Worm (Caenorhabditis elegans): Measurements from ENCODE around the gene Y73B6BL.29.

DNA sequence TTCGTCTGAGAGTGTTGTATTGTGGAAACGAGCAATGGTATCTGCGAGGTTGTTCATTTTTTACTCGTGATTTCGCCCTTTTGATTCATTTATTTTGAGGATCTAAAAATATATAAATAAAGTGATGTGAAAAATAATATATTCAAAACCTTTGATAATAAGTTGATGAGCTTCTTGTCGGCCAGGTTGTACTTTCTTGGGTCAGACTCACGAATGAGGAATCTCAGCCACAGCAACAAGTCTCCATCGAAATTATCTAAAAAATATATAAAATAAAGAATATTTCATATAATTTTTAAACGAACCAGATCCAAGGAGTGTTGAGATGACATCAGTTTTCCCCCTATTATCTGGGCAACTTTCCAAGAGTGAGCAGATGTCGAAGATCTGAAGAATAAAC, 20.7 kb downstream of the Y73B6BL.29 start, which contains the start of gene Y73B6BL.288:
- no peak for TF ChIP-seq ref-1 (GFP tag; conservative IDR thresholded peaks at IDR 0.05)
- TF ChIP-seq med-1 (GFP tag; optimal IDR thresholded peaks at IDR 0.05; ENCODE audit: insufficient read depth) = no peak
- no peak for TF ChIP-seq flt-1 (GFP tag; IDR thresholded peaks at IDR 0.05)
- no peak for TF ChIP-seq ztf-23 (GFP tag; IDR thresholded peaks at IDR 0.05)
- no peak for TF ChIP-seq tab-1 (GFP tag; IDR thresholded peaks at IDR 0.05)
- no peak for TF ChIP-seq ztf-29 (GFP tag; IDR thresholded peaks at IDR 0.05)
- no peak for TF ChIP-seq T22C8.4 (GFP tag; IDR thresholded peaks at IDR 0.05)
- no peak for TF ChIP-seq cog-1 (tag; optimal IDR thresholded peaks at IDR 0.05)

Measured in whole organism, midembryonic.